Fruit fly (Drosophila melanogaster) S2 (cell line): ENCODE measurements around the gene Tcs3.

Experiments
- CG8478 ChIP-seq: fragments of >200 bp; optimal IDR thresholded peaks from 2 replicates; lab custom pipeline; 2018
- CTCF ChIP-seq, 2 experiments: fragments of >200 bp; optimal IDR thresholded peaks; 2 replicates each; lab custom pipeline; 2018

dm6 chr3L:16391257-16391656 is 39.5 kb downstream of the Tcs3 start:
- no peak for TF ChIP-seq CTCF (optimal IDR thresholded peaks at IDR 0.05; lab: Kevin White, UChicago)
- no peak for TF ChIP-seq CG8478 (lab: Kevin White, UChicago)
